Fruit fly (Drosophila melanogaster) whole organism, prepupa: ENCODE results near the gene CG31055.
A peak's percentile ranks its signal among the peaks of the same experiment; 100 is the strongest.

Experiments
- Blimp-1 ChIP-seq: fragments of 200-800 bp; sonication (Bioruptor generic); optimal IDR thresholded peaks from 3 replicates; lab custom pipeline; 2017; ENCODE audit warnings: missing biosample characterization, missing genetic modification characterization, mild to moderate bottlenecking, moderate library complexity, missing genetic modification reagents
- CG10631 ChIP-seq: fragments of 200-800 bp; sonication (Bioruptor generic); optimal IDR thresholded peaks from 2 replicates; lab custom pipeline; 2016; ENCODE audit warnings: missing biosample characterization, missing genetic modification characterization
- CG10669 ChIP-seq: fragments of 200-800 bp; sonication (Bioruptor generic); optimal IDR thresholded peaks from 3 replicates; lab custom pipeline; 2018; ENCODE audit warnings: missing biosample characterization, mild to moderate bottlenecking, missing genetic modification characterization, moderate library complexity
- CG11902 ChIP-seq: fragments of 200-800 bp; sonication (Bioruptor generic); optimal IDR thresholded peaks from 3 replicates; lab custom pipeline; 2016; ENCODE audit warnings: missing biosample characterization, missing genetic modification characterization
- CG1621 ChIP-seq: fragments of 200-800 bp; sonication (Bioruptor generic); optimal IDR thresholded peaks from 3 replicates; lab custom pipeline; 2018; ENCODE audit warnings: missing biosample characterization, mild to moderate bottlenecking, missing genetic modification characterization
- CG16779 ChIP-seq: fragments of 200-800 bp; sonication (Bioruptor generic); optimal IDR thresholded peaks from 3 replicates; lab custom pipeline; 2017; ENCODE audit warnings: missing biosample characterization, mild to moderate bottlenecking, missing genetic modification characterization
- CG3032 ChIP-seq: fragments of 200-800 bp; optimal IDR thresholded peaks from 2 replicates; lab custom pipeline; 2019; ENCODE audit warnings: missing biosample characterization, mild to moderate bottlenecking, missing genetic modification characterization, moderate library complexity
- CG31627 ChIP-seq: fragments of 200-800 bp; sonication (Bioruptor generic); optimal IDR thresholded peaks from 3 replicates; lab custom pipeline; 2016; ENCODE audit warnings: missing biosample characterization, missing genetic modification characterization
- CG32006 ChIP-seq: fragments of 200-800 bp; sonication (Bioruptor generic); optimal IDR thresholded peaks from 3 replicates; lab custom pipeline; 2017; ENCODE audit warnings: missing biosample characterization, mild to moderate bottlenecking, missing genetic modification characterization
- CG34406 ChIP-seq: fragments of 200-800 bp; sonication (Bioruptor generic); optimal IDR thresholded peaks from 3 replicates; lab custom pipeline; 2016; ENCODE audit warnings: missing biosample characterization, missing genetic modification characterization
- CG3919 ChIP-seq: fragments of 200-800 bp; sonication (Bioruptor generic); optimal IDR thresholded peaks from 3 replicates; lab custom pipeline; 2016; ENCODE audit warnings: missing biosample characterization, missing genetic modification characterization
- CG4318 ChIP-seq: fragments of 200-800 bp; sonication (Bioruptor generic); optimal IDR thresholded peaks from 3 replicates; lab custom pipeline; 2017; ENCODE audit warnings: missing biosample characterization, mild to moderate bottlenecking, missing genetic modification characterization
- CG6163 ChIP-seq: fragments of 200-800 bp; sonication (Bioruptor generic); IDR thresholded peaks from 3 replicates; pipeline ENCODE4 v1.3.6; 2022; ENCODE audit warnings: missing biosample characterization, missing genetic modification characterization
- CG6276 ChIP-seq: fragments of 200-800 bp; sonication (Bioruptor generic); optimal IDR thresholded peaks from 2 replicates; lab custom pipeline; 2017; ENCODE audit warnings: missing biosample characterization, mild to moderate bottlenecking, missing genetic modification characterization
- CG6792 ChIP-seq: fragments of 200-800 bp; sonication (Bioruptor generic); optimal IDR thresholded peaks from 3 replicates; lab custom pipeline; 2016; ENCODE audit warnings: missing biosample characterization, missing genetic modification characterization
- CG6854 ChIP-seq: fragments of 200-800 bp; sonication (Bioruptor generic); optimal IDR thresholded peaks from 2 replicates; lab custom pipeline; 2017; ENCODE audit warnings: missing biosample characterization, mild to moderate bottlenecking, missing genetic modification characterization
- CG7368 ChIP-seq: fragments of 200-800 bp; sonication (Bioruptor generic); optimal IDR thresholded peaks from 3 replicates; lab custom pipeline; 2016; ENCODE audit warnings: missing biosample characterization, missing genetic modification characterization
- CG8119 ChIP-seq: fragments of 200-800 bp; sonication (Bioruptor generic); IDR thresholded peaks from 3 replicates; pipeline ENCODE4 v1.3.6; 2022; ENCODE audit warnings: missing biosample characterization, missing genetic modification characterization
- CG8319 ChIP-seq: fragments of 200-800 bp; sonication (Bioruptor generic); optimal IDR thresholded peaks from 3 replicates; lab custom pipeline; 2016; ENCODE audit warnings: missing biosample characterization, missing genetic modification characterization
- CG9139 ChIP-seq: fragments of 200-800 bp; sonication (Bioruptor generic); optimal IDR thresholded peaks from 3 replicates; lab custom pipeline; 2017; ENCODE audit warnings: missing biosample characterization, mild to moderate bottlenecking, missing genetic modification characterization
- Eip75B ChIP-seq: fragments of 200-800 bp; sonication (Bioruptor generic); optimal IDR thresholded peaks from 3 replicates; lab custom pipeline; 2016; ENCODE audit warnings: missing biosample characterization, missing genetic modification characterization
- Eip78C ChIP-seq: fragments of 200-800 bp; sonication (Bioruptor generic); peaks from one replicate; lab custom pipeline; 2016; ENCODE audit warnings: missing biosample characterization, missing genetic modification characterization
- Eip93F ChIP-seq: fragments of 200-800 bp; sonication (Bioruptor generic); optimal IDR thresholded peaks from 2 replicates; lab custom pipeline; 2016; ENCODE audit warnings: missing biosample characterization, mild to moderate bottlenecking, missing genetic modification characterization
- Ets21C ChIP-seq: fragments of 200-800 bp; sonication (Bioruptor generic); optimal IDR thresholded peaks from 3 replicates; lab custom pipeline; 2016; ENCODE audit warnings: missing biosample characterization, missing genetic modification characterization
- Hr38 ChIP-seq: sonication (Bioruptor generic); optimal IDR thresholded peaks from 2 replicates; lab custom pipeline; 2016; ENCODE audit warnings: missing biosample characterization, missing genetic modification characterization
- Hr4 ChIP-seq: fragments of 200-800 bp; sonication (Bioruptor generic); optimal IDR thresholded peaks from 3 replicates; lab custom pipeline; 2016; ENCODE audit warnings: missing biosample characterization, missing genetic modification characterization
- Lpt ChIP-seq: fragments of 200-800 bp; sonication (Bioruptor generic); optimal IDR thresholded peaks from 3 replicates; lab custom pipeline; 2016; ENCODE audit warnings: missing biosample characterization, missing genetic modification characterization
- Met ChIP-seq: fragments of 200-800 bp; sonication (Bioruptor generic); optimal IDR thresholded peaks from 3 replicates; lab custom pipeline; 2016; ENCODE audit warnings: missing biosample characterization, missing genetic modification characterization
- Smox ChIP-seq: fragments of 200-800 bp; sonication (Bioruptor generic); optimal IDR thresholded peaks from 3 replicates; lab custom pipeline; 2016; ENCODE audit warnings: missing biosample characterization, missing genetic modification characterization
- Sox102F ChIP-seq: fragments of 200-800 bp; sonication (Bioruptor generic); optimal IDR thresholded peaks from 2 replicates; lab custom pipeline; 2016; ENCODE audit warnings: missing biosample characterization, mild to moderate bottlenecking, missing genetic modification characterization
- Sox14 ChIP-seq: fragments of 200-800 bp; sonication (Bioruptor generic); optimal IDR thresholded peaks from 3 replicates; lab custom pipeline; 2016; ENCODE audit warnings: missing biosample characterization, missing genetic modification characterization
- Sox15 ChIP-seq: fragments of 200-800 bp; sonication (Bioruptor generic); optimal IDR thresholded peaks from 3 replicates; lab custom pipeline; 2016; ENCODE audit warnings: missing biosample characterization, missing genetic modification characterization
- achi ChIP-seq: fragments of 200-800 bp; sonication (Bioruptor generic); optimal IDR thresholded peaks from 3 replicates; lab custom pipeline; 2016; ENCODE audit warnings: missing biosample characterization, missing genetic modification characterization
- cyc ChIP-seq: fragments of 200-800 bp; sonication (Bioruptor generic); optimal IDR thresholded peaks from 3 replicates; lab custom pipeline; 2016; ENCODE audit warnings: missing biosample characterization, missing genetic modification characterization
- dsx ChIP-seq: fragments of 200-800 bp; optimal IDR thresholded peaks from 3 replicates; lab custom pipeline; 2019; ENCODE audit warnings: missing biosample characterization, mild to moderate bottlenecking, missing genetic modification characterization, moderate library complexity; ENCODE audit not compliant: poor library complexity, severe bottlenecking
- eg ChIP-seq: fragments of 200-800 bp; sonication (Bioruptor generic); IDR thresholded peaks from 3 replicates; pipeline ENCODE4 v1.3.6; 2022; ENCODE audit warnings: missing biosample characterization, missing genetic modification characterization
- esn ChIP-seq: fragments of 200-800 bp; sonication (Bioruptor generic); optimal IDR thresholded peaks from 2 replicates; lab custom pipeline; 2016; ENCODE audit warnings: missing biosample characterization, mild to moderate bottlenecking, missing genetic modification characterization, moderate library complexity
- fd59A ChIP-seq: fragments of 200-800 bp; sonication (Bioruptor generic); optimal IDR thresholded peaks from 2 replicates; lab custom pipeline; 2017; ENCODE audit warnings: missing biosample characterization, mild to moderate bottlenecking, missing genetic modification characterization, missing genetic modification reagents
- fd85E ChIP-seq: fragments of 200-800 bp; sonication (Bioruptor generic); optimal IDR thresholded peaks from 3 replicates; lab custom pipeline; 2016; ENCODE audit warnings: missing biosample characterization, missing genetic modification characterization
- fkh ChIP-seq: fragments of 200-800 bp; sonication (Bioruptor generic); optimal IDR thresholded peaks from 3 replicates; lab custom pipeline; 2017; ENCODE audit warnings: missing biosample characterization, mild to moderate bottlenecking, missing genetic modification characterization, moderate library complexity
- net ChIP-seq: fragments of 200-800 bp; sonication (Bioruptor generic); optimal IDR thresholded peaks from 3 replicates; lab custom pipeline; 2016; ENCODE audit warnings: missing biosample characterization, missing genetic modification characterization
- pdm3 ChIP-seq: fragments of 200-800 bp; sonication (Bioruptor generic); optimal IDR thresholded peaks from 3 replicates; lab custom pipeline; 2016; ENCODE audit warnings: missing biosample characterization, missing genetic modification characterization
- salr ChIP-seq, 2 experiments: fragments of 200-800 bp; sonication (Bioruptor generic); optimal IDR thresholded peaks; 3 replicates each; lab custom pipeline; 2016 to 2018; ENCODE audit warnings: missing biosample characterization in 2 of 2, missing genetic modification characterization in 2 of 2, mild to moderate bottlenecking in 1 of 2
- spab ChIP-seq: fragments of 200-800 bp; sonication (Bioruptor generic); optimal IDR thresholded peaks from 2 replicates; lab custom pipeline; 2017; ENCODE audit warnings: missing biosample characterization, mild to moderate bottlenecking, missing genetic modification characterization, missing genetic modification reagents
- ss ChIP-seq, 2 experiments: fragments of 200-800 bp; sonication (Bioruptor generic); optimal IDR thresholded peaks; 2 replicates in 1 of 2; 3 replicates in 1 of 2; lab custom pipeline; 2017 to 2018; ENCODE audit warnings: mild to moderate bottlenecking in 2 of 2, missing biosample characterization in 2 of 2, missing genetic modification characterization in 2 of 2, moderate library complexity in 1 of 2
- svp ChIP-seq: fragments of 200-800 bp; sonication (Bioruptor generic); peaks from one replicate; lab custom pipeline; 2016; ENCODE audit warnings: missing biosample characterization, missing genetic modification characterization
- vri ChIP-seq: fragments of 200-800 bp; sonication (Bioruptor generic); optimal IDR thresholded peaks from 3 replicates; lab custom pipeline; 2016; ENCODE audit warnings: missing biosample characterization, mild to moderate bottlenecking, missing genetic modification characterization

Gene CG31055

DNA sequence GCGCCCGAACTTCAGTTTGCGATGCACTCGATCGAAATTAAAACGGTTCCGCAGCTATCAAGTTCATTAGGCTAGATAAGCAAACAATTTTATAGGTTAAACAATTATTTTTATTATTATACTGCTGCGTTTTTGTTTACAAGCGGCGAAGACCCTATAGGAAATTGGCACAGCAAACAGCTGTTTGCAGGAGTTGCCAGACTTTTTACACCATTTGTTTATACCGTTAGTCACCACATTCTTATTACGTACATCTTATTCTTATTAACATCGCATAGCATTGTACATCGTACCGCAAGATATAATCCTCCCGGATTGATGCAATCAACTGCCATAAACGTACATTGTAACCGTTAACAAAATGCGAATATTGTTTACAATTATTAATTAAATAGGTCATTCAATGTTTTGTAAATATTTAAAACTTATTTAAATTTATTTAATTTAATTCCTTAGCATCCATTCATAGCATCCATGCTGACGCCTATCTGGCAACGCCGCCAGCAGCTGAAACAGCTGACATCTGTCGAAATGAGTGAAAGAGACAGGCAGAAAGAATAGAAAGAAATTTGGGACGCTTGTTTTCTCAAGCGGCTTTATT, 18.7 kb upstream of the CG31055 start, which contains the start of the genes CROT and CG12877 (continued):
- TF ChIP-seq Hr38 (GFP tag; lab: Kevin White, UChicago) (no peak), fd85E (GFP tag; lab: Kevin White, UChicago) (peak; percentile 19), CG1621 (tag; lab: Kevin White, UChicago) (peak; percentile 64), CG4318 (no peak), Sox102F (GFP tag; lab: Kevin White, UChicago) (peak; percentile 75), CG9139 (GFP tag; lab: Kevin White, UChicago) (no peak), achi (GFP tag; lab: Kevin White, UChicago) (peak; percentile 81), CG10631 (peak; percentile 93), Hr4 (GFP tag; lab: Kevin White, UChicago) (peak; percentile 84), CG32006 (GFP tag; lab: Kevin White, UChicago) (peak; percentile 85), net (GFP tag; lab: Kevin White, UChicago) (peak; percentile 76), CG6854 (GFP tag; lab: Kevin White, UChicago) (no peak), Ets21C (GFP tag; lab: Kevin White, UChicago) (no peak)

DNA sequence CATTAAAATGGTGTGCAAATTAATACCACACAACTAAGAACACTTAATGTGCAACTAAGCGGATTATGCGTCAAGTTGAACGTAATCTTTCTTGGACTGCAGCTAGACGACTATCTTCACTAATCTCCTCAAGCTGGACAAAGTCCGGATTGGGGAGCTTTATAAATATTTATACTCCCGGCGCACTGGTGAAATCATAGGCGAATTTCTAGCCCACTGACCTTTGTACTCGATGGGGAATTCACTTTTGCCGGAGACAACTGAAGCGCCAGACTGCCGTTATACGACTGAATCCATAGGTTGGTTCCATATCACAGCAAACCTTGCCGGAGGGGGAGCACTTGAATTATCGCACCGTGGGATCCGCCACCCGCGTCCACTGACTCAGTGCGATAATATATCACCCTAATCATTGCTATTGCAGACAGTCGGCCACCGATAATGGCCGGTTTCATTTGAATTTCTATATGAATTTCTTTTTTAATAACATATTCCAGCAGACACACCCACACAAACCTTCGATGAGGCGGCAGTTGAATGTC, 18.2 kb upstream of the CG31055 start:
- no peak for TF ChIP-seq Eip75B (GFP tag; lab: Kevin White, UChicago)
- TF ChIP-seq CG10631 = no peak
- no peak for TF ChIP-seq CG3919 (GFP tag; lab: Kevin White, UChicago)
- no peak for TF ChIP-seq Sox15 (GFP tag; lab: Kevin White, UChicago)
- TF ChIP-seq CG16779 (tag; lab: Kevin White, UChicago) = peak; percentile 45
- TF ChIP-seq CG7368 = no peak
- no peak for TF ChIP-seq CG34406 (GFP tag; lab: Kevin White, UChicago)
- TF ChIP-seq Hr4 (GFP tag; lab: Kevin White, UChicago) = no peak
- no peak for TF ChIP-seq achi (GFP tag; lab: Kevin White, UChicago)
- no peak for TF ChIP-seq salr (GFP tag; optimal IDR thresholded peaks at IDR 0.05; lab: Kevin White, UChicago)
- TF ChIP-seq Met (GFP tag; lab: Kevin White, UChicago) = no peak
- no peak for TF ChIP-seq fd85E (GFP tag; lab: Kevin White, UChicago)
- TF ChIP-seq Lpt (GFP tag; lab: Kevin White, UChicago) = no peak
- TF ChIP-seq net (GFP tag; lab: Kevin White, UChicago) = no peak
- TF ChIP-seq CG6163 (GFP tag; lab: Robert Waterston, UW) = no peak
- TF ChIP-seq spab = no peak
- peak; percentile 89 for TF ChIP-seq svp (GFP tag; lab: Kevin White, UChicago)
- no peak for TF ChIP-seq CG31627 (GFP tag; lab: Kevin White, UChicago)
- TF ChIP-seq cyc (GFP tag; lab: Kevin White, UChicago) = no peak
- TF ChIP-seq vri (GFP tag; lab: Kevin White, UChicago) = peak; percentile 89
- TF ChIP-seq Blimp-1 = no peak
- no peak for TF ChIP-seq CG10669 (GFP tag; lab: Kevin White, UChicago)
- TF ChIP-seq CG4318 = no peak
- no peak for TF ChIP-seq Smox (GFP tag; lab: Kevin White, UChicago)
- no peak for TF ChIP-seq dsx
- no peak for TF ChIP-seq pdm3 (GFP tag; lab: Kevin White, UChicago)
- peak; percentile 46 to 59 for TF ChIP-seq ss (GFP tag; optimal IDR thresholded peaks at IDR 0.05; lab: Kevin White, UChicago)
- no peak for TF ChIP-seq Hr38 (GFP tag; lab: Kevin White, UChicago)
- no peak for TF ChIP-seq CG8319
- TF ChIP-seq Eip78C = peak; percentile 17
- TF ChIP-seq CG11902 (GFP tag; lab: Kevin White, UChicago) = no peak
- TF ChIP-seq CG8119 (GFP tag; lab: Robert Waterston, UW) = peak; percentile 21; the same call in 1 of the 3 replicates
- no peak for TF ChIP-seq CG3032 (tag; lab: Kevin White, UChicago)
- no peak for TF ChIP-seq fd59A (GFP tag; lab: Kevin White, UChicago)
- peak; percentile 38 for TF ChIP-seq CG9139 (GFP tag; lab: Kevin White, UChicago)
- TF ChIP-seq Eip93F (GFP tag; lab: Kevin White, UChicago) = no peak
- TF ChIP-seq CG1621 (tag; lab: Kevin White, UChicago) = no peak
- TF ChIP-seq esn (GFP tag; lab: Kevin White, UChicago) = no peak
- TF ChIP-seq Sox102F (GFP tag; lab: Kevin White, UChicago) = no peak
- no peak for TF ChIP-seq CG6792 (GFP tag; lab: Kevin White, UChicago)
- TF ChIP-seq Sox14 (GFP tag; lab: Kevin White, UChicago) = no peak
- TF ChIP-seq CG6276 (GFP tag; lab: Kevin White, UChicago) = peak; percentile 76
- no peak for TF ChIP-seq eg (GFP tag; lab: Robert Waterston, UW)
- no peak for TF ChIP-seq fkh (GFP tag; lab: Kevin White, UChicago)
